Comparison of ENCODE assay signal across 2 worm cellular contexts in the genomic region with DNA sequence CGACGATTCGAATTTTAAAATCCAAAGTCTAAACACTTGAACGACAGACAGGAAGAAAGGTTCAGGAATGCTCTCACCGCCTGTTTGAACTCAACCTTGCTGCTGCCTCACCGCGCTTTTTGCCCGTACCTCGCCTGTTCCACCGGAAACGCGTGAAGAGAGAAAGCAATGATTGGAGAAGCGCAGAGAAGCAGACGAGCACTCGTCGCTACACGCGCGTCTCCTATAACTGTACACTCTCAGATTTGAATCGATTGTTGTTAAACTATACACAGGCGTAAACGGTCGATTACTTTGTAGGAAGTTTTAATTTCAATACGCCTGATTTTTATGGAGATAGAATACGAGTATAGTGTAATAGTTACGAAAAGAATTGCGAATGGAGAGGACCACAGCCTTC.
A peak's percentile ranks its signal among the peaks of the same experiment; 100 is the strongest.
TF ChIP-seq lines count a peak whose summit lies in the region.

No protein-coding gene starts in this region.

TF ChIP-seq in whole organism, L1 larva, 84 proteins besides CTCF, POLR2A, EP300 and RAD21 (continued from another document):
- TF ChIP-seq snu-23 (GFP tag; optimal IDR thresholded peaks at IDR 0.05; lab: Kevin White, UChicago) (peak; percentile 32), fkh-4 (tag; optimal IDR thresholded peaks at IDR 0.05; lab: Kevin White, UChicago; ENCODE audit: borderline replicate concordance) (no peak), lin-13 (GFP tag; optimal IDR thresholded peaks at IDR 0.05; lab: Kevin White, UChicago) (no peak), alr-1 (tag; optimal IDR thresholded peaks at IDR 0.05; lab: Kevin White, UChicago; ENCODE audit: borderline replicate concordance) (no peak), nhr-237 (tag; optimal IDR thresholded peaks at IDR 0.05; lab: Kevin White, UChicago) (no peak), ztf-11 (tag; optimal IDR thresholded peaks at IDR 0.05; lab: Kevin White, UChicago) (no peak), hlh-17 (GFP tag; optimal IDR thresholded peaks at IDR 0.05; lab: Kevin White, UChicago; ENCODE audit: borderline replicate concordance) (no peak), lsy-2 (tag; optimal IDR thresholded peaks at IDR 0.05; lab: Kevin White, UChicago) (peak in 1 of 2 experiments; percentile 20), fkh-10 (GFP tag; optimal IDR thresholded peaks at IDR 0.05; lab: Kevin White, UChicago) (no peak), tbx-2 (tag; optimal IDR thresholded peaks at IDR 0.05; lab: Kevin White, UChicago) (no peak), lin-14 (GFP tag; optimal IDR thresholded peaks at IDR 0.05; lab: Kevin White, UChicago) (peak; percentile 75), unc-30 (tag; optimal IDR thresholded peaks at IDR 0.05; lab: Kevin White, UChicago) (no peak), sox-4 (tag; optimal IDR thresholded peaks at IDR 0.05; lab: Kevin White, UChicago) (no peak), zip-4 (GFP tag; optimal IDR thresholded peaks at IDR 0.05; lab: Kevin White, UChicago) (no peak), blmp-1 (tag; optimal IDR thresholded peaks at IDR 0.05; lab: Kevin White, UChicago) (peak; percentile 42), dpl-1 (GFP tag; optimal IDR thresholded peaks at IDR 0.05; lab: Kevin White, UChicago) (peak in 1 of 3 experiments; percentile 1), ama-1 (optimal IDR thresholded peaks at IDR 0.05; lab: Kevin White, UChicago) (no peak), elt-3 (tag; optimal IDR thresholded peaks at IDR 0.05; lab: Kevin White, UChicago) (peak in 1 of 6 experiments; percentile 26), elt-2 (tag; optimal IDR thresholded peaks at IDR 0.05; lab: Kevin White, UChicago) (no peak), mep-1 (tag; optimal IDR thresholded peaks at IDR 0.05; lab: Kevin White, UChicago) (peak; percentile 13), nhr-19 (GFP tag; conservative IDR thresholded peaks at IDR 0.05; lab: Robert Waterston, UW) (no peak), efl-1 (optimal IDR thresholded peaks at IDR 0.05; lab: Kevin White, UChicago) (peak in 1 of 2 experiments; percentile 17), efl-1 (GFP tag; optimal IDR thresholded peaks at IDR 0.05 in 1 of 2; lab: Kevin White, UChicago) (peak in 1 of 2 experiments; percentile 75), ceh-82 (tag; optimal IDR thresholded peaks at IDR 0.05; lab: Kevin White, UChicago) (peak in 1 of 3 experiments; percentile 31), nhr-85 (tag; lab: Kevin White, UChicago) (no peak), hpl-2 (GFP tag; optimal IDR thresholded peaks at IDR 0.05; lab: Kevin White, UChicago) (no peak), F16B12.6 (tag; optimal IDR thresholded peaks at IDR 0.05; lab: Kevin White, UChicago) (peak; percentile 45), nhr-20 (tag; optimal IDR thresholded peaks at IDR 0.05; lab: Kevin White, UChicago) (peak; percentile 44), irx-1 (tag; optimal IDR thresholded peaks at IDR 0.05; lab: Kevin White, UChicago) (no peak), unc-130 (tag; optimal IDR thresholded peaks at IDR 0.05; lab: Kevin White, UChicago) (no peak), xbp-1 (tag; optimal IDR thresholded peaks at IDR 0.05; lab: Kevin White, UChicago) (peak; percentile 3), ztf-4 (tag; optimal IDR thresholded peaks at IDR 0.05; lab: Kevin White, UChicago) (no peak), aha-1 (tag; optimal IDR thresholded peaks at IDR 0.05; lab: Kevin White, UChicago) (no peak), nhr-76 (tag; optimal IDR thresholded peaks at IDR 0.05; lab: Kevin White, UChicago) (no peak)

TF ChIP-seq in whole organism, L3 larva, 47 proteins besides CTCF, POLR2A, EP300 and RAD21 (continued from another document):
- TF ChIP-seq fkh-10 (GFP tag; optimal IDR thresholded peaks at IDR 0.05; lab: Kevin White, UChicago) (no peak), pqm-1 (tag; optimal IDR thresholded peaks at IDR 0.05; lab: Kevin White, UChicago) (peak; percentile 17), nhr-12 (tag; optimal IDR thresholded peaks at IDR 0.05; lab: Kevin White, UChicago) (no peak), mml-1 (tag; optimal IDR thresholded peaks at IDR 0.05; lab: Kevin White, UChicago) (no peak), nhr-25 (tag; optimal IDR thresholded peaks at IDR 0.05; lab: Kevin White, UChicago) (peak; percentile 50), elt-2 (tag; optimal IDR thresholded peaks at IDR 0.05; lab: Kevin White, UChicago) (peak; percentile 57), pha-4 (tag; optimal IDR thresholded peaks at IDR 0.05; lab: Kevin White, UChicago) (peak; percentile 45), aly-2 (tag; optimal IDR thresholded peaks at IDR 0.05; lab: Kevin White, UChicago) (no peak), ceh-28 (tag; optimal IDR thresholded peaks at IDR 0.05; lab: Kevin White, UChicago) (peak; percentile 72), nhr-43 (tag; optimal IDR thresholded peaks at IDR 0.05; lab: Kevin White, UChicago; ENCODE audit: poor library complexity, severe bottlenecking) (no peak), lin-15B (tag; optimal IDR thresholded peaks at IDR 0.05; lab: Kevin White, UChicago) (no peak), ztf-11 (tag; optimal IDR thresholded peaks at IDR 0.05; lab: Kevin White, UChicago) (no peak), egl-27 (tag; optimal IDR thresholded peaks at IDR 0.05; lab: Kevin White, UChicago) (no peak), nhr-77 (tag; optimal IDR thresholded peaks at IDR 0.05; lab: Kevin White, UChicago) (no peak), unc-39 (tag; optimal IDR thresholded peaks at IDR 0.05; lab: Kevin White, UChicago) (no peak), hmg-11 (tag; optimal IDR thresholded peaks at IDR 0.05; lab: Kevin White, UChicago) (no peak)
TF ChIP-seq in whole organism, L3 larva: peak in this region for 6.
